Worm (Caenorhabditis elegans): Measurements from ENCODE around the gene F40G9.9.

- TF ChIP-seq mep-1 (tag; optimal IDR thresholded peaks at IDR 0.05) (no peak), unc-62 (GFP tag; optimal IDR thresholded peaks at IDR 0.05) (no peak), C16A3.4 (tag; optimal IDR thresholded peaks at IDR 0.05) (no peak), ceh-82 (tag; optimal IDR thresholded peaks at IDR 0.05) (no peak)
These were observed 9.4 kb upstream of the F40G9.9 start, which contains the start of gene F40G9.5 for ce11 chrIII:180963-181362.
